Worm (Caenorhabditis elegans) whole organism, late embryonic: Measurements from ENCODE around the gene srt-6.

Source experiments
- C08G9.2 ChIP-seq: sonication (generic microtip); optimal IDR thresholded peaks from 2 replicates; lab custom pipeline; 2016; ENCODE audit warnings: mild to moderate bottlenecking, missing genetic modification characterization, moderate library complexity, missing compliant biosample characterization
- C38D4.7 ChIP-seq: fragments of 200-800 bp; sonication (Bioruptor generic); optimal IDR thresholded peaks from 2 replicates; lab custom pipeline; 2018; ENCODE audit warnings: mild to moderate bottlenecking, missing genetic modification characterization, moderate library complexity, missing compliant biosample characterization
- K02D7.2 ChIP-seq: sonication (generic microtip); optimal IDR thresholded peaks from 2 replicates; lab custom pipeline; 2017; ENCODE audit warnings: mild to moderate bottlenecking, missing genetic modification characterization, missing compliant biosample characterization
- T23F11.4 ChIP-seq: fragments of 200-800 bp; sonication (Bioruptor generic); optimal IDR thresholded peaks from 2 replicates; lab custom pipeline; 2018; ENCODE audit warnings: mild to moderate bottlenecking, missing genetic modification characterization, missing compliant biosample characterization
- Y22D7AL.16 ChIP-seq: sonication (generic microtip); optimal IDR thresholded peaks from 2 replicates; lab custom pipeline; 2016; ENCODE audit warnings: missing genetic modification characterization, missing compliant biosample characterization
- ceh-18 ChIP-seq: sonication (generic microtip); optimal IDR thresholded peaks from 2 replicates; lab custom pipeline; 2016; ENCODE audit warnings: missing genetic modification characterization, missing compliant biosample characterization
- ceh-22 ChIP-seq: sonication (generic microtip); optimal IDR thresholded peaks from 2 replicates; lab custom pipeline; 2017; ENCODE audit warnings: missing biosample characterization, missing genetic modification characterization
- ceh-30 ChIP-seq: fragments of 150-350 bp; optimal IDR thresholded peaks from 2 replicates; lab custom pipeline; 2014; ENCODE audit warnings: missing biosample characterization, missing genetic modification characterization
- ceh-31 ChIP-seq: sonication (generic microtip); optimal IDR thresholded peaks from 2 replicates; lab custom pipeline; 2016; ENCODE audit warnings: missing genetic modification characterization, missing compliant biosample characterization
- ceh-48 ChIP-seq: sonication (generic microtip); optimal IDR thresholded peaks from 2 replicates; lab custom pipeline; 2016; ENCODE audit warnings: missing genetic modification characterization, inconsistent platforms, missing compliant biosample characterization
- ceh-6 ChIP-seq: fragments of 200-800 bp; sonication (Bioruptor generic); optimal IDR thresholded peaks from 2 replicates; lab custom pipeline; 2018; ENCODE audit warnings: mild to moderate bottlenecking, missing genetic modification characterization, missing compliant biosample characterization
- ceh-9 ChIP-seq: sonication (generic microtip); optimal IDR thresholded peaks from 2 replicates; lab custom pipeline; 2016; ENCODE audit warnings: mild to moderate bottlenecking, missing genetic modification characterization, inconsistent platforms, missing compliant biosample characterization
- ets-4 ChIP-seq: sonication (generic microtip); optimal IDR thresholded peaks from 2 replicates; lab custom pipeline; 2016; ENCODE audit warnings: missing genetic modification characterization, missing compliant biosample characterization
- fax-1 ChIP-seq: sonication (generic microtip); optimal IDR thresholded peaks from 2 replicates; lab custom pipeline; 2016; ENCODE audit warnings: missing genotype, missing genetic modification characterization, missing compliant biosample characterization
- fkh-10 ChIP-seq: fragments of 150-350 bp; optimal IDR thresholded peaks from 2 replicates; lab custom pipeline; 2014; ENCODE audit warnings: missing biosample characterization, missing genetic modification reagents, missing genetic modification characterization
- fkh-6 ChIP-seq: sonication (generic microtip); optimal IDR thresholded peaks from 2 replicates; lab custom pipeline; 2016; ENCODE audit warnings: missing genetic modification characterization, missing compliant biosample characterization
- hlh-30 ChIP-seq: sonication (generic microtip); optimal IDR thresholded peaks from 2 replicates; lab custom pipeline; 2017; ENCODE audit warnings: antibody characterized with exemption, missing genetic modification characterization, missing compliant biosample characterization; ENCODE audit not compliant: insufficient read depth
- hlh-8 ChIP-seq: sonication (generic microtip); optimal IDR thresholded peaks from 2 replicates; lab custom pipeline; 2016; ENCODE audit warnings: missing genotype, missing genetic modification characterization, missing compliant biosample characterization
- lim-6 ChIP-seq: sonication (generic microtip); optimal IDR thresholded peaks from 2 replicates; lab custom pipeline; 2016; ENCODE audit warnings: missing genetic modification characterization, missing compliant biosample characterization
- lin-11 ChIP-seq: fragments of 200-800 bp; sonication (Bioruptor generic); optimal IDR thresholded peaks from 2 replicates; lab custom pipeline; 2018; ENCODE audit warnings: mild to moderate bottlenecking, missing genetic modification characterization, missing compliant biosample characterization
- nhr-232 ChIP-seq: sonication (generic microtip); optimal IDR thresholded peaks from 2 replicates; lab custom pipeline; 2016; ENCODE audit warnings: missing genetic modification characterization, missing compliant biosample characterization
- npax-4 ChIP-seq: sonication (generic microtip); optimal IDR thresholded peaks from 2 replicates; lab custom pipeline; 2016; ENCODE audit warnings: missing genetic modification characterization, missing compliant biosample characterization
- odd-2 ChIP-seq: sonication (generic microtip); optimal IDR thresholded peaks from 2 replicates; lab custom pipeline; 2017; ENCODE audit warnings: antibody characterized with exemption, mild to moderate bottlenecking, missing genetic modification characterization, missing compliant biosample characterization
- pat-9 ChIP-seq: fragments of 200-800 bp; sonication (Bioruptor generic); optimal IDR thresholded peaks from 2 replicates; lab custom pipeline; 2018; ENCODE audit warnings: mild to moderate bottlenecking, missing genetic modification characterization, moderate library complexity, missing compliant biosample characterization
- pax-1 ChIP-seq: fragments of 150-350 bp; optimal IDR thresholded peaks from 2 replicates; lab custom pipeline; 2014; ENCODE audit warnings: missing biosample characterization, missing genetic modification characterization
- pha-4 ChIP-seq: fragments of 150-350 bp; optimal IDR thresholded peaks from 2 replicates; lab custom pipeline; 2018; ENCODE audit warnings: missing biosample characterization, missing genetic modification reagents, missing genetic modification characterization
- pqm-1 ChIP-seq: sonication (generic microtip); optimal IDR thresholded peaks from 2 replicates; lab custom pipeline; 2016; ENCODE audit warnings: missing genetic modification characterization, missing compliant biosample characterization
- ref-2 ChIP-seq: sonication (generic microtip); optimal IDR thresholded peaks from 2 replicates; lab custom pipeline; 2016; ENCODE audit warnings: missing genetic modification characterization, missing compliant biosample characterization
- rnt-1 ChIP-seq: sonication (generic microtip); optimal IDR thresholded peaks from 2 replicates; lab custom pipeline; 2016; ENCODE audit warnings: missing genetic modification characterization, missing compliant biosample characterization
- sdc-2 ChIP-seq: sonication (generic microtip); optimal IDR thresholded peaks from 2 replicates; lab custom pipeline; 2016; ENCODE audit warnings: missing genotype, missing genetic modification characterization, missing compliant biosample characterization
- syd-9 ChIP-seq: sonication (generic microtip); optimal IDR thresholded peaks from 2 replicates; lab custom pipeline; 2016; ENCODE audit warnings: mild to moderate bottlenecking, missing genetic modification characterization, moderate library complexity, missing compliant biosample characterization
- tbx-2 ChIP-seq: sonication (generic microtip); optimal IDR thresholded peaks from 2 replicates; lab custom pipeline; 2016; ENCODE audit warnings: missing genetic modification characterization, missing compliant biosample characterization
- ttx-3 ChIP-seq: sonication (generic microtip); optimal IDR thresholded peaks from 2 replicates; lab custom pipeline; 2016; ENCODE audit warnings: missing genetic modification reagents, missing genetic modification characterization, missing compliant biosample characterization
- unc-3 ChIP-seq, 2 experiments: fragments of 200-800 bp in 1 of 2; sonication (Bioruptor generic) in 1 of 2; sonication (generic microtip) in 1 of 2; conservative IDR thresholded peaks in 1 of 2; optimal IDR thresholded peaks in 1 of 2; 2 replicates each; pipeline versions ENCODE4 v1.3.6 to Lab custom; 2016 to 2022; ENCODE audit warnings: missing compliant biosample characterization in 2 of 2, missing genetic modification characterization in 2 of 2, missing genetic modification reagents in 1 of 2
- unc-42 ChIP-seq: sonication (generic microtip); optimal IDR thresholded peaks from 2 replicates; lab custom pipeline; 2016; ENCODE audit warnings: missing genotype, missing genetic modification characterization, missing compliant biosample characterization
- zip-5 ChIP-seq: sonication (generic microtip); optimal IDR thresholded peaks from 2 replicates; lab custom pipeline; 2016; ENCODE audit warnings: missing genetic modification characterization, missing compliant biosample characterization
- ztf-16 ChIP-seq: sonication (generic microtip); optimal IDR thresholded peaks from 2 replicates; lab custom pipeline; 2017; ENCODE audit warnings: missing genetic modification characterization, missing compliant biosample characterization

The srt-6 gene

ce11 chrV:7426594-7426993, 18.0 kb upstream of the srt-6 start, which contains the start of gene srw-68:
Gene srw-68, minus strand, starts transcription at chrV:7426694.
- TF ChIP-seq T23F11.4 (GFP tag; lab: Kevin White, UChicago) (no peak), fkh-6 (tag; lab: Kevin White, UChicago) (no peak), C38D4.7 (GFP tag; lab: Kevin White, UChicago) (no peak)

DNA sequence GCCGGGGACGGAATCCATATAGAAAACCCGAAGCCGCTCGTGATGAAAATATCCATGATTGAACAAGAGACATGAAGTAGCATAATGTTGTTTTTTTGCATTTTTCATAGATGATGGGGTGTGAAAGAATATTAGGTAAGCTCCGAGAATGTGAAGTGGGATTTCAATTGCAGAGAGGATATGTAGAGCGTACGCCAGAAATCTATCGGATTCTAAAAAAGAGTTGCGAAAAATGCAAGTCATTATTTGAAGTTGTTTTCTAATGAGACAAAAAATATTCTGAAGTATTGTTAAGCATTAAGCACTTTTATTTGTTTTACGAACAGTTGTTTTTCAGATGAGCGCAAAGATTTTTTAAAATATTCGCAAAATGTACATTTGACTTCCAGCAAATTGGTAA, 15.7 kb upstream of the srt-6 start, which contains the start of gene F18E3.10:
Gene F18E3.10 (minus strand): TSS at position 101 of the 400 bp plus-strand sequence.
- no peak for TF ChIP-seq sdc-2 (tag; lab: Kevin White, UChicago)
- no peak for TF ChIP-seq ref-2
- TF ChIP-seq C38D4.7 (GFP tag; lab: Kevin White, UChicago), result no peak
- no peak for TF ChIP-seq unc-3 (GFP tag; conservative IDR thresholded peaks at IDR 0.05; lab: Robert Waterston, UW)
- TF ChIP-seq unc-3 (tag; optimal IDR thresholded peaks at IDR 0.05; lab: Kevin White, UChicago), result no peak
- TF ChIP-seq ceh-31 (tag; lab: Kevin White, UChicago), result no peak
- no peak for TF ChIP-seq unc-42 (tag; lab: Kevin White, UChicago)
- no peak for TF ChIP-seq ttx-3
- no peak for TF ChIP-seq Y22D7AL.16 (tag; lab: Kevin White, UChicago)
- no peak for TF ChIP-seq nhr-232 (tag; lab: Kevin White, UChicago)
- TF ChIP-seq ceh-9 (tag; lab: Kevin White, UChicago), result no peak
- no peak for TF ChIP-seq ceh-6

DNA sequence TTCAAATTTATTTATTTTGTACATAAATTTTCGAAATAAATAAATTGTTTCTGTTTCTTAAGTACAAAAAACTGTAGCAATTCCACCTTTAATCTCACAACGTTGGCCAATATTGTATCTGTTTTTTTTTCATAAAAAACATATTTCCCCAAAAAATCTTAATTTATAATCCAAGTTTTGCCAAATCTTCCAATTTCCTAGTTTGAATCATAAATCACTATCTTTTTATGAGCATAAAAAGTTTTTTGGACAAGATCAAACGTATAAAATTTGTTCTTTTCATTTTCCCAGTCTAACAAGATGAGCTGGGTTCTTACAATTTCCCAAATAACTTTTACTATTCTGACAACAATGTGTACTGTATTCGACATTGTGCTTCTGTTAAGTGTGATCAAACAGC, 11.5 kb upstream of the srt-6 start, which contains the start of gene srxa-4:
Gene srxa-4 (plus strand): TSS at position 301 of the 400 bp plus-strand sequence.
- TF ChIP-seq ceh-30 (tag; lab: Kevin White, UChicago) (no peak), fkh-6 (tag; lab: Kevin White, UChicago) (no peak), pax-1 (tag; lab: Kevin White, UChicago) (no peak), pat-9 (tag; lab: Kevin White, UChicago) (no peak), rnt-1 (tag; lab: Kevin White, UChicago) (no peak), pqm-1 (tag; lab: Kevin White, UChicago) (no peak), ceh-48 (no peak), pha-4 (tag; lab: Kevin White, UChicago) (no peak), lin-11 (tag; lab: Kevin White, UChicago) (no peak), ets-4 (no peak)

ce11 chrV:7417018-7417716, 8.6 kb upstream of the srt-6 start, which contains the start of gene srw-67:
Gene srw-67, plus strand, starts transcription at chrV:7417660.
- TF ChIP-seq pha-4 (tag; lab: Kevin White, UChicago), result no peak
- no peak for TF ChIP-seq zip-5 (tag; lab: Kevin White, UChicago)
- TF ChIP-seq hlh-30 (tag; lab: Kevin White, UChicago), result no peak
- no peak for TF ChIP-seq ceh-18 (tag; lab: Kevin White, UChicago)
- TF ChIP-seq fax-1 (tag; lab: Kevin White, UChicago), result no peak
- no peak for TF ChIP-seq ceh-6
- no peak for TF ChIP-seq ztf-16 (tag; lab: Kevin White, UChicago)
- TF ChIP-seq unc-3 (GFP tag; conservative IDR thresholded peaks at IDR 0.05; lab: Robert Waterston, UW), result no peak
- TF ChIP-seq unc-3 (tag; optimal IDR thresholded peaks at IDR 0.05; lab: Kevin White, UChicago), result no peak

- TF ChIP-seq fkh-10, result no peak
- no peak for TF ChIP-seq npax-4 (tag; lab: Kevin White, UChicago)
- TF ChIP-seq C08G9.2 (tag; lab: Kevin White, UChicago), result no peak
- no peak for TF ChIP-seq ceh-22 (tag; lab: Kevin White, UChicago)
- TF ChIP-seq K02D7.2, result no peak
- no peak for TF ChIP-seq fax-1 (tag; lab: Kevin White, UChicago)
- no peak for TF ChIP-seq ttx-3
- TF ChIP-seq tbx-2 (tag; lab: Kevin White, UChicago), result no peak
- TF ChIP-seq odd-2, result no peak
- TF ChIP-seq hlh-8 (tag; lab: Kevin White, UChicago), result no peak
- TF ChIP-seq pax-1 (tag; lab: Kevin White, UChicago), result no peak
- TF ChIP-seq syd-9 (tag; lab: Kevin White, UChicago), result no peak
- no peak for TF ChIP-seq lim-6
Observed at ce11 chrV:7416569-7416968, 8.0 kb upstream of the srt-6 start.
